Fruit fly (Drosophila melanogaster) whole organism, embryonic: ENCODE data around the gene CG7016.

Experiments used
- B-H1 ChIP-seq: fragments of 200-800 bp; sonication (Bioruptor generic); IDR thresholded peaks from 3 replicates; pipeline ENCODE4 v1.3.6; 2022; ENCODE audit warnings: missing biosample characterization, missing genetic modification characterization
- Bgb ChIP-seq: fragments of 200-800 bp; sonication (Bioruptor generic); IDR thresholded peaks from 2 replicates; pipeline ENCODE4 v1.3.6; 2022; ENCODE audit warnings: missing biosample characterization, missing genetic modification characterization; ENCODE audit not compliant: partially characterized antibody
- CG11560 ChIP-seq: fragments of 200-800 bp; sonication (Bioruptor generic); IDR thresholded peaks from 3 replicates; pipeline ENCODE4 v1.3.6; 2022; ENCODE audit warnings: missing biosample characterization, missing genetic modification characterization
- CG12769 ChIP-seq: fragments of 200-800 bp; sonication (Bioruptor generic); optimal IDR thresholded peaks from 2 replicates; lab custom pipeline; 2019; ENCODE audit warnings: missing biosample characterization, mild to moderate bottlenecking, missing genetic modification characterization, moderate library complexity
- CG13287 ChIP-seq: fragments of 200-800 bp; sonication (Bioruptor generic); IDR thresholded peaks from 2 replicates; pipeline ENCODE4 v1.3.6; 2022; ENCODE audit warnings: missing biosample characterization, missing genetic modification characterization; ENCODE audit not compliant: partially characterized antibody
- CG14014 ChIP-seq: fragments of 200-800 bp; sonication (Bioruptor generic); IDR thresholded peaks from 2 replicates; pipeline ENCODE4 v1.3.6; 2022; ENCODE audit warnings: missing biosample characterization, missing genetic modification characterization
- CG15073 ChIP-seq: fragments of 200-800 bp; sonication (Bioruptor generic); optimal IDR thresholded peaks from 2 replicates; lab custom pipeline; 2016; ENCODE audit warnings: missing biosample characterization, missing genetic modification characterization
- CG1603 ChIP-seq: fragments of 200-800 bp; sonication (Bioruptor generic); optimal IDR thresholded peaks from 2 replicates; lab custom pipeline; 2019; ENCODE audit warnings: missing biosample characterization, mild to moderate bottlenecking, missing genetic modification characterization, moderate library complexity
- CG17359 ChIP-seq: fragments of 200-800 bp; sonication (Bioruptor generic); optimal IDR thresholded peaks from 3 replicates; lab custom pipeline; 2018; ENCODE audit warnings: missing biosample characterization, mild to moderate bottlenecking, missing genetic modification characterization, moderate library complexity
- CG17912 ChIP-seq: fragments of 200-800 bp; sonication (Bioruptor generic); optimal IDR thresholded peaks from 2 replicates; lab custom pipeline; 2018; ENCODE audit warnings: missing biosample characterization, mild to moderate bottlenecking, missing genetic modification characterization
- CG2120 ChIP-seq: fragments of 200-800 bp; sonication (Bioruptor generic); optimal IDR thresholded peaks from 3 replicates; lab custom pipeline; 2016; ENCODE audit warnings: missing biosample characterization, missing genetic modification characterization
- CG2678 ChIP-seq: fragments of 200-800 bp; sonication (Bioruptor generic); optimal IDR thresholded peaks from 3 replicates; lab custom pipeline; 2019; ENCODE audit warnings: missing biosample characterization, mild to moderate bottlenecking, missing genetic modification characterization, moderate library complexity
- CG31365 ChIP-seq: fragments of 200-800 bp; sonication (Bioruptor generic); optimal IDR thresholded peaks from 2 replicates; lab custom pipeline; 2018; ENCODE audit warnings: missing biosample characterization, mild to moderate bottlenecking, missing genetic modification characterization
- CG32772 ChIP-seq: fragments of 200-800 bp; sonication (Bioruptor generic); IDR thresholded peaks from 2 replicates; pipeline ENCODE4 v1.3.6; 2022; ENCODE audit warnings: missing biosample characterization, missing genetic modification characterization
- CG4404 ChIP-seq: fragments of 200-800 bp; sonication (Bioruptor generic); IDR thresholded peaks from 2 replicates; pipeline ENCODE4 v1.3.6; 2022; ENCODE audit warnings: missing biosample characterization, missing genetic modification characterization
- CG7786 ChIP-seq: fragments of 200-800 bp; sonication (Bioruptor generic); optimal IDR thresholded peaks from 2 replicates; lab custom pipeline; 2016; ENCODE audit warnings: missing biosample characterization, missing genetic modification characterization
- CG8089 ChIP-seq: fragments of 200-800 bp; sonication (Bioruptor generic); optimal IDR thresholded peaks from 3 replicates; lab custom pipeline; 2016; ENCODE audit warnings: missing biosample characterization, missing genetic modification characterization
- CG8924 ChIP-seq: fragments of 200-800 bp; optimal IDR thresholded peaks from 3 replicates; lab custom pipeline; 2019; ENCODE audit warnings: missing biosample characterization, mild to moderate bottlenecking, missing genetic modification characterization, moderate library complexity
- E2f2 ChIP-seq: fragments of 200-800 bp; sonication (Bioruptor generic); IDR thresholded peaks from 2 replicates; pipeline ENCODE4 v1.3.6; 2022; ENCODE audit warnings: missing biosample characterization, missing genetic modification characterization
- HLH54F ChIP-seq: fragments of 200-800 bp; sonication (Bioruptor generic); optimal IDR thresholded peaks from 3 replicates; lab custom pipeline; 2016; ENCODE audit warnings: missing biosample characterization, missing genetic modification characterization
- HmgD ChIP-seq: fragments of 200-800 bp; sonication (Bioruptor generic); optimal IDR thresholded peaks from 3 replicates; lab custom pipeline; 2016; ENCODE audit warnings: missing biosample characterization, missing genetic modification characterization
- Scr ChIP-seq: fragments of 200-800 bp; sonication (Bioruptor generic); IDR thresholded peaks from 2 replicates; pipeline ENCODE4 v1.3.6; 2022; ENCODE audit warnings: missing biosample characterization, missing genetic modification characterization; ENCODE audit not compliant: partially characterized antibody
- Stat92E ChIP-seq, 3 experiments: fragments of >200 bp in 2 of 3; fragments of 200-800 bp in 1 of 3; sonication (Bioruptor generic) in 1 of 3; optimal IDR thresholded peaks; 2 replicates each; lab custom pipeline; 2017 to 2019; ENCODE audit warnings: missing biosample characterization in 3 of 3, missing genetic modification characterization in 3 of 3, mild to moderate bottlenecking in 1 of 3, moderate library complexity in 1 of 3
- Xrp1 ChIP-seq: fragments of 200-800 bp; sonication (Bioruptor generic); IDR thresholded peaks from 2 replicates; pipeline ENCODE4 v1.3.6; 2022; ENCODE audit warnings: missing biosample characterization, missing genetic modification characterization
- ara ChIP-seq: fragments of 200-800 bp; sonication (Bioruptor generic); IDR thresholded peaks from 2 replicates; pipeline ENCODE4 v1.3.6; 2022; ENCODE audit warnings: missing biosample characterization, missing genetic modification characterization
- az2 ChIP-seq: fragments of 200-800 bp; sonication (Bioruptor generic); optimal IDR thresholded peaks from 3 replicates; lab custom pipeline; 2016; ENCODE audit warnings: missing biosample characterization, missing genetic modification characterization
- bcd ChIP-seq: fragments of 200-800 bp; sonication (Bioruptor generic); optimal IDR thresholded peaks from 2 replicates; lab custom pipeline; 2017; ENCODE audit warnings: missing biosample characterization, mild to moderate bottlenecking, missing genetic modification characterization
- cas ChIP-seq: fragments of 200-800 bp; sonication (Bioruptor generic); IDR thresholded peaks from 2 replicates; pipeline ENCODE4 v1.3.6; 2022; ENCODE audit warnings: missing biosample characterization, missing genetic modification characterization
- chif ChIP-seq, 2 experiments: fragments of 200-800 bp; sonication (Bioruptor generic); optimal IDR thresholded peaks; 3 replicates each; lab custom pipeline; 2016; ENCODE audit warnings: missing biosample characterization in 2 of 2, missing genetic modification characterization in 2 of 2
- fru ChIP-seq: fragments of >200 bp; optimal IDR thresholded peaks from 2 replicates; lab custom pipeline; 2017
- gro ChIP-seq: fragments of 200-800 bp; sonication (Bioruptor generic); optimal IDR thresholded peaks from 2 replicates; lab custom pipeline; 2016; ENCODE audit warnings: missing biosample characterization, missing genetic modification characterization
- gsb ChIP-seq: fragments of 200-800 bp; sonication (Bioruptor generic); IDR thresholded peaks from 2 replicates; pipeline ENCODE4 v1.3.6; 2022; ENCODE audit warnings: missing biosample characterization, missing genetic modification characterization
- ham ChIP-seq: fragments of 200-800 bp; sonication (Bioruptor generic); IDR thresholded peaks from 2 replicates; pipeline ENCODE4 v1.3.6; 2022; ENCODE audit warnings: missing biosample characterization, missing genetic modification characterization
- hth ChIP-seq: fragments of >200 bp; optimal IDR thresholded peaks from 2 replicates; lab custom pipeline; 2017; ENCODE audit warnings: inconsistent platforms
- klu ChIP-seq: fragments of 200-800 bp; sonication (Bioruptor generic); IDR thresholded peaks from 2 replicates; pipeline ENCODE4 v1.3.6; 2022; ENCODE audit warnings: missing biosample characterization, missing genetic modification characterization
- lbe ChIP-seq: fragments of 200-800 bp; sonication (Bioruptor generic); optimal IDR thresholded peaks from 2 replicates; lab custom pipeline; 2016; ENCODE audit warnings: missing biosample characterization, mild to moderate bottlenecking, missing genetic modification characterization
- luna ChIP-seq: fragments of 200-800 bp; sonication (Bioruptor generic); optimal IDR thresholded peaks from 2 replicates; lab custom pipeline; 2016; ENCODE audit warnings: missing biosample characterization, missing genetic modification characterization
- maf-S ChIP-seq: fragments of 200-800 bp; sonication (Bioruptor generic); optimal IDR thresholded peaks from 2 replicates; lab custom pipeline; 2016; ENCODE audit warnings: missing biosample characterization, missing genetic modification characterization
- mld ChIP-seq: fragments of 200-800 bp; sonication (Bioruptor generic); IDR thresholded peaks from 3 replicates; pipeline ENCODE4 v1.3.6; 2022; ENCODE audit warnings: missing biosample characterization, missing genetic modification characterization; ENCODE audit not compliant: partially characterized antibody
- oc ChIP-seq: fragments of 200-800 bp; sonication (Bioruptor generic); optimal IDR thresholded peaks from 2 replicates; lab custom pipeline; 2018; ENCODE audit warnings: missing biosample characterization, mild to moderate bottlenecking, missing genetic modification characterization, moderate library complexity
- phol ChIP-seq: fragments of 200-800 bp; sonication (Bioruptor generic); optimal IDR thresholded peaks from 3 replicates; lab custom pipeline; 2018; ENCODE audit warnings: missing biosample characterization, mild to moderate bottlenecking, missing genetic modification characterization, moderate library complexity
- pnt ChIP-seq: fragments of 200-800 bp; sonication (Bioruptor generic); optimal IDR thresholded peaks from 3 replicates; lab custom pipeline; 2016; ENCODE audit warnings: missing biosample characterization, missing genetic modification characterization
- ranshi ChIP-seq: fragments of 200-800 bp; sonication (Bioruptor generic); IDR thresholded peaks from 2 replicates; pipeline ENCODE4 v1.3.6; 2022; ENCODE audit warnings: missing biosample characterization, missing genetic modification characterization
- sd ChIP-seq: fragments of 200-800 bp; sonication (Bioruptor generic); optimal IDR thresholded peaks from 3 replicates; lab custom pipeline; 2018; ENCODE audit warnings: missing biosample characterization, mild to moderate bottlenecking, missing genetic modification characterization, moderate library complexity
- shn ChIP-seq: fragments of 200-800 bp; sonication (Bioruptor generic); optimal IDR thresholded peaks from 3 replicates; lab custom pipeline; 2016; ENCODE audit warnings: missing biosample characterization, missing genetic modification characterization
- sim ChIP-seq: fragments of 200-800 bp; sonication (Bioruptor generic); IDR thresholded peaks from 2 replicates; pipeline ENCODE4 v1.3.6; 2022; ENCODE audit warnings: missing biosample characterization, missing genetic modification characterization
- tap ChIP-seq: fragments of 200-800 bp; optimal IDR thresholded peaks from 3 replicates; lab custom pipeline; 2019; ENCODE audit warnings: missing biosample characterization, mild to moderate bottlenecking, missing genetic modification characterization, moderate library complexity
- unpg ChIP-seq: fragments of 200-800 bp; sonication (Bioruptor generic); optimal IDR thresholded peaks from 3 replicates; lab custom pipeline; 2018; ENCODE audit warnings: missing biosample characterization, mild to moderate bottlenecking, missing genetic modification characterization, moderate library complexity
- wek ChIP-seq: fragments of 200-800 bp; sonication (Bioruptor generic); optimal IDR thresholded peaks from 3 replicates; lab custom pipeline; 2018; ENCODE audit warnings: missing biosample characterization, mild to moderate bottlenecking, missing genetic modification characterization, moderate library complexity
- zen2 ChIP-seq: fragments of 200-800 bp; sonication (Bioruptor generic); IDR thresholded peaks from 3 replicates; pipeline ENCODE4 v1.3.6; 2022; ENCODE audit warnings: missing biosample characterization, missing genetic modification characterization; ENCODE audit not compliant: partially characterized antibody

The CG7016 gene

dm6 chr3R:24813637-24814301 is 49.0 kb upstream of the CG7016 start, which contains the start of the genes lili and CG34150 (continued):
- TF ChIP-seq bcd (peak; percentile 53), CG4404 (GFP tag; lab: Robert Waterston, UW) (peak; percentile 40; the same call in 1 of the 2 replicates), oc (no peak), unpg (GFP tag; lab: Kevin White, UChicago) (peak; percentile 71), gro (GFP tag; lab: Kevin White, UChicago) (peak; percentile 81), E2f2 (peak; percentile 76), Bgb (GFP tag; lab: Robert Waterston, UW) (peak; percentile 74), pnt (peak; percentile 3), CG14014 (GFP tag; lab: Robert Waterston, UW) (peak; percentile 78), B-H1 (no peak; the same call in 2 of the 3 replicates), ranshi (GFP tag; lab: Robert Waterston, UW) (peak; percentile 55; the same call in 1 of the 2 replicates), CG15073 (GFP tag; lab: Kevin White, UChicago) (no peak), CG17359 (tag; lab: Kevin White, UChicago) (peak; percentile 90), tap (no peak), CG8089 (peak; percentile 57), CG32772 (GFP tag; lab: Robert Waterston, UW) (peak; percentile 73), CG17912 (no peak), luna (peak; percentile 47), gsb (GFP tag; lab: Robert Waterston, UW) (no peak), CG12769 (tag; lab: Kevin White, UChicago) (no peak), klu (GFP tag; lab: Robert Waterston, UW) (peak; percentile 69), sim (GFP tag; lab: Robert Waterston, UW) (no peak), Xrp1 (peak; percentile 73; the same call in 1 of the 2 replicates), Scr (GFP tag; lab: Robert Waterston, UW) (peak; percentile 84), mld (GFP tag; lab: Robert Waterston, UW) (no peak), phol (tag; lab: Kevin White, UChicago) (peak; percentile 90), CG7786 (GFP tag; lab: Kevin White, UChicago) (peak; percentile 74), cas (GFP tag; lab: Robert Waterston, UW) (0 out of 2 replicates have a peak, but pooled peaks have one; percentile 45), CG1603 (tag; lab: Kevin White, UChicago) (peak; percentile 3), CG2678 (tag; lab: Kevin White, UChicago) (peak; percentile 81), fru (lab: Kevin White, UChicago) (no peak), shn (GFP tag; lab: Kevin White, UChicago) (peak; percentile 47), zen2 (GFP tag; lab: Robert Waterston, UW) (no peak; the same call in 2 of the 3 replicates), HLH54F (GFP tag; lab: Kevin White, UChicago) (peak; percentile 75), chif (GFP tag; optimal IDR thresholded peaks at IDR 0.05; lab: Kevin White, UChicago) (peak; percentile 52 to 74), az2 (peak; percentile 80), ham (GFP tag; lab: Robert Waterston, UW) (no peak), CG11560 (tag; lab: Robert Waterston, UW) (peak; percentile 60; the same call in 1 of the 3 replicates), CG13287 (peak; percentile 88), HmgD (GFP tag; lab: Kevin White, UChicago) (no peak), CG2120 (GFP tag; lab: Kevin White, UChicago) (peak; percentile 91), ara (GFP tag; lab: Robert Waterston, UW) (peak; percentile 46; the same call in 1 of the 2 replicates), lbe (GFP tag; lab: Kevin White, UChicago) (peak; percentile 32), sd (tag; lab: Kevin White, UChicago) (peak; percentile 65), Stat92E (GFP tag; optimal IDR thresholded peaks at IDR 0.05; lab: Kevin White, UChicago) (no peak), wek (GFP tag; lab: Kevin White, UChicago) (peak; percentile 1), hth (lab: Kevin White, UChicago) (no peak), CG31365 (tag; lab: Kevin White, UChicago) (no peak), CG8924 (tag; lab: Kevin White, UChicago) (peak; percentile 75), maf-S (peak; percentile 62)
